Worm (Caenorhabditis elegans) whole organism, early embryonic: ENCODE results near the gene M195.2.

Experiments used
- B0310.2 ChIP-seq: sonication (generic microtip); optimal IDR thresholded peaks from 2 replicates; lab custom pipeline; 2016; ENCODE audit warnings: mild to moderate bottlenecking, missing genetic modification characterization, missing compliant biosample characterization
- F13C5.2 ChIP-seq: sonication (generic microtip); optimal IDR thresholded peaks from 2 replicates; lab custom pipeline; 2017; ENCODE audit warnings: mild to moderate bottlenecking, missing genetic modification characterization, inconsistent platforms, missing compliant biosample characterization
- aly-1 ChIP-seq: sonication (generic microtip); optimal IDR thresholded peaks from 2 replicates; lab custom pipeline; 2016; ENCODE audit warnings: missing genetic modification characterization, missing compliant biosample characterization
- ama-1 ChIP-seq: fragments of 150-350 bp; optimal IDR thresholded peaks from 2 replicates; lab custom pipeline; 2014
- ceh-13 ChIP-seq: fragments of 200-800 bp; sonication (Bioruptor generic); optimal IDR thresholded peaks from 2 replicates; lab custom pipeline; 2018; ENCODE audit warnings: mild to moderate bottlenecking, missing genetic modification characterization, missing compliant biosample characterization
- ceh-36 ChIP-seq: sonication (generic microtip); optimal IDR thresholded peaks from 2 replicates; lab custom pipeline; 2016; ENCODE audit warnings: missing genetic modification characterization, inconsistent platforms, missing compliant biosample characterization
- ets-7 ChIP-seq: sonication (generic microtip); optimal IDR thresholded peaks from 2 replicates; lab custom pipeline; 2016; ENCODE audit warnings: missing genotype, missing genetic modification characterization, missing compliant biosample characterization
- flt-1 ChIP-seq: fragments of 200-800 bp; sonication (Bioruptor generic); IDR thresholded peaks from 2 replicates; pipeline ENCODE4 v1.3.6; 2022; ENCODE audit warnings: missing genetic modification characterization, missing compliant biosample characterization
- hmbx-1 ChIP-seq: sonication (generic microtip); optimal IDR thresholded peaks from 2 replicates; lab custom pipeline; 2016; ENCODE audit warnings: mild to moderate bottlenecking, missing genetic modification characterization, missing compliant biosample characterization
- hmg-4 ChIP-seq: fragments of 200-800 bp; sonication (Bioruptor generic); optimal IDR thresholded peaks from 2 replicates; lab custom pipeline; 2018; ENCODE audit warnings: mild to moderate bottlenecking, missing genetic modification characterization, missing compliant biosample characterization
- hnd-1 ChIP-seq: sonication (generic microtip); optimal IDR thresholded peaks from 2 replicates; lab custom pipeline; 2016; ENCODE audit warnings: missing genetic modification characterization, missing compliant biosample characterization
- pes-1 ChIP-seq: fragments of 200-800 bp; sonication (Bioruptor generic); IDR thresholded peaks from 2 replicates; pipeline ENCODE4 v1.3.6; 2022; ENCODE audit warnings: missing genetic modification reagents, missing genetic modification characterization, missing compliant biosample characterization
- scrt-1 ChIP-seq: fragments of 200-800 bp; sonication (Bioruptor generic); IDR thresholded peaks from 2 replicates; pipeline ENCODE4 v1.3.6; 2022; ENCODE audit warnings: missing genetic modification characterization, missing compliant biosample characterization
- sea-1 ChIP-seq: fragments of 200-800 bp; sonication (Bioruptor generic); conservative IDR thresholded peaks from 2 replicates; pipeline ENCODE4 v1.3.6; 2022; ENCODE audit warnings: missing genetic modification characterization, missing compliant biosample characterization
- tbx-11 ChIP-seq: fragments of 200-800 bp; sonication (Bioruptor generic); IDR thresholded peaks from 2 replicates; pipeline ENCODE4 v1.3.6; 2022; ENCODE audit warnings: missing genetic modification characterization, missing compliant biosample characterization
- tbx-37 ChIP-seq: fragments of 200-800 bp; sonication (Bioruptor generic); conservative IDR thresholded peaks from 2 replicates; pipeline ENCODE4 v1.3.6; 2022; ENCODE audit warnings: missing genetic modification reagents, missing genetic modification characterization, missing compliant biosample characterization
- tra-4 ChIP-seq: sonication (generic microtip); optimal IDR thresholded peaks from 2 replicates; lab custom pipeline; 2017; ENCODE audit warnings: missing genetic modification characterization, missing compliant biosample characterization

The M195.2 gene

ce11 chrII:8360453-8360852 lies at the start of gene M195.2:
TSS of gene M195.2 (plus strand) at chrII:8360753.
- TF ChIP-seq tbx-11 (GFP tag; lab: Robert Waterston, UW) = no peak
- TF ChIP-seq ceh-36 (tag; lab: Kevin White, UChicago) = no peak
- no peak for TF ChIP-seq B0310.2 (tag; lab: Kevin White, UChicago)
- no peak for TF ChIP-seq sea-1 (GFP tag; lab: Robert Waterston, UW)
- no peak for TF ChIP-seq ceh-13 (GFP tag; lab: Kevin White, UChicago)
- no peak for TF ChIP-seq hnd-1 (tag; lab: Kevin White, UChicago)
- TF ChIP-seq pes-1 (GFP tag; lab: Robert Waterston, UW) = no peak
- TF ChIP-seq flt-1 (GFP tag; lab: Robert Waterston, UW) = no peak
- TF ChIP-seq ama-1 (lab: Kevin White, UChicago) = no peak

DNA sequence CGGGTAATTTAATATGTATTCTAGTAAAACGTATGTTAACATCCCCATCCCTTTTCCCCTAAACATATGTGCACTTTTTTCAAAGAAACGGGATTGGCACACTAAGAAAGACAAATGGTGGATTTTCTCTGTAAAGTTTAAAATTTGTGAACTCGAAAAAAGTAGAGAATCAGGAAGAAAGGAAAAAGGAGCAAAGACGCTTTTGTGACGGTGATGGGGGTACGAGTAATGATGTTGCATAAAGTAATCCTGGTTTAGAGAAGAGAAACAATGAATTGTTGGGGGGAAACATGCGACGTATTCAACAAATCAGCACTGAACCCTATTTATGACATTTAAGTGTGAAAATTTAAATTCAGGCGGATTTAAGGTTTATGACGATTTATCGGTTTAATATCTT lies 49.1 kb upstream of the M195.2 start:
- no peak for TF ChIP-seq ama-1 (lab: Kevin White, UChicago)

DNA sequence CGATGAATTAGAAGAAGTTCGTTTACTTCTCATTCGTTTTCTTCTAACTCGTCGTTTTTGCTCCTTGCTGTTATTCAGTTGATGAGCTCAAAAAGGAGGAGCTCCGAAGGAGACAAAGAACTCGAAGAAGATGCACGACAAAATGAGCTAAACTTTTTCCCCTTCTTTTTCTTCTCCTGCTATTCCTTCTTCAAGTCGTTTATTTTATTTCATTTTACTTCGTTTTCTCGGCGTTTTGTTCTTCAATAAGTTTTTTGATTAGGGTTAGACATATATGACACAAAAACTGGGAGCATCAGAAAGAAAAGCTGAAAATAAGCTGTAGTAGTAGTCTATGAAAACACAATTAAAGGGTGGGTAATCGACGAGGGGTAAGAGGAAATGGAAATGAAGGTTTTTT lies 48.5 kb upstream of the M195.2 start:
- TF ChIP-seq F13C5.2 (tag; lab: Kevin White, UChicago) = no peak
- no peak for TF ChIP-seq hnd-1 (tag; lab: Kevin White, UChicago)
- no peak for TF ChIP-seq pes-1 (GFP tag; lab: Robert Waterston, UW)
- no peak for TF ChIP-seq hmbx-1 (tag; lab: Kevin White, UChicago)
- TF ChIP-seq aly-1 (tag; lab: Kevin White, UChicago) = no peak
- no peak for TF ChIP-seq B0310.2 (tag; lab: Kevin White, UChicago)
- TF ChIP-seq tbx-37 (GFP tag; lab: Robert Waterston, UW) = no peak
- TF ChIP-seq tra-4 (tag; lab: Kevin White, UChicago) = no peak
- no peak for TF ChIP-seq ceh-36 (tag; lab: Kevin White, UChicago)
- TF ChIP-seq ama-1 (lab: Kevin White, UChicago) = no peak
- no peak for TF ChIP-seq ets-7 (tag; lab: Kevin White, UChicago)
- TF ChIP-seq hmg-4 (GFP tag; lab: Kevin White, UChicago) = no peak
- no peak for TF ChIP-seq ceh-13 (GFP tag; lab: Kevin White, UChicago)
- TF ChIP-seq flt-1 (GFP tag; lab: Robert Waterston, UW) = no peak
- no peak for TF ChIP-seq sea-1 (GFP tag; lab: Robert Waterston, UW)
- no peak for TF ChIP-seq tbx-11 (GFP tag; lab: Robert Waterston, UW)
- no peak for TF ChIP-seq scrt-1

- TF ChIP-seq hnd-1 (tag; lab: Kevin White, UChicago) (no peak), aly-1 (tag; lab: Kevin White, UChicago) (no peak), tra-4 (tag; lab: Kevin White, UChicago) (no peak), ceh-13 (GFP tag; lab: Kevin White, UChicago) (no peak), flt-1 (GFP tag; lab: Robert Waterston, UW) (no peak), ama-1 (lab: Kevin White, UChicago) (no peak), ceh-36 (tag; lab: Kevin White, UChicago) (no peak), scrt-1 (no peak), tbx-37 (GFP tag; lab: Robert Waterston, UW) (no peak)
Observed at ce11 chrII:8314768-8315167, 45.8 kb upstream of the M195.2 start.

- TF ChIP-seq tbx-37 (GFP tag; lab: Robert Waterston, UW) = no peak
- TF ChIP-seq ceh-36 (tag; lab: Kevin White, UChicago) = no peak
- no peak for TF ChIP-seq tra-4 (tag; lab: Kevin White, UChicago)
- no peak for TF ChIP-seq B0310.2 (tag; lab: Kevin White, UChicago)
- no peak for TF ChIP-seq pes-1 (GFP tag; lab: Robert Waterston, UW)
- TF ChIP-seq hnd-1 (tag; lab: Kevin White, UChicago) = no peak
- no peak for TF ChIP-seq F13C5.2 (tag; lab: Kevin White, UChicago)
- no peak for TF ChIP-seq aly-1 (tag; lab: Kevin White, UChicago)
- TF ChIP-seq hmbx-1 (tag; lab: Kevin White, UChicago) = no peak
- TF ChIP-seq scrt-1 = no peak
- no peak for TF ChIP-seq flt-1 (GFP tag; lab: Robert Waterston, UW)
- no peak for TF ChIP-seq hmg-4 (GFP tag; lab: Kevin White, UChicago)
- no peak for TF ChIP-seq ceh-13 (GFP tag; lab: Kevin White, UChicago)
- no peak for TF ChIP-seq tbx-11 (GFP tag; lab: Robert Waterston, UW)
Observed at ce11 chrII:8316701-8317100, 43.9 kb upstream of the M195.2 start.

ce11 chrII:8321244-8321643 lies 39.3 kb upstream of the M195.2 start, which contains the start of gene shw-1:
TSS of gene shw-1 (minus strand) at chrII:8321471.
- TF ChIP-seq ceh-13 (GFP tag; lab: Kevin White, UChicago) = no peak
- no peak for TF ChIP-seq tra-4 (tag; lab: Kevin White, UChicago)
- TF ChIP-seq sea-1 (GFP tag; lab: Robert Waterston, UW) = no peak
- TF ChIP-seq ceh-36 (tag; lab: Kevin White, UChicago) = no peak
- TF ChIP-seq flt-1 (GFP tag; lab: Robert Waterston, UW) = no peak
- no peak for TF ChIP-seq hmbx-1 (tag; lab: Kevin White, UChicago)

- peak; percentile 11 for TF ChIP-seq ceh-36 (tag; lab: Kevin White, UChicago)
- no peak for TF ChIP-seq ama-1 (lab: Kevin White, UChicago)
- peak; percentile 57; the same call in 1 of the 2 replicates for TF ChIP-seq scrt-1
- no peak for TF ChIP-seq hmbx-1 (tag; lab: Kevin White, UChicago)
- peak; percentile 69 for TF ChIP-seq pes-1 (GFP tag; lab: Robert Waterston, UW)
- TF ChIP-seq sea-1 (GFP tag; lab: Robert Waterston, UW) = no peak
- peak; percentile 76 for TF ChIP-seq F13C5.2 (tag; lab: Kevin White, UChicago)
- TF ChIP-seq tra-4 (tag; lab: Kevin White, UChicago) = no peak
- TF ChIP-seq tbx-11 (GFP tag; lab: Robert Waterston, UW) = 0 out of 2 replicates have a peak, but pooled peaks have one; percentile 41
Observed at ce11 chrII:8325002-8325539, 35.5 kb upstream of the M195.2 start, which contains the start of the genes ran-3 and C26D10.3. TSS of gene ran-3 (minus strand) at chrII:8325052. TSS of gene C26D10.3 (plus strand) at chrII:8325386.
